Fruit fly (Drosophila melanogaster) ovary, adult (tissue): ENCODE results near the gene betaNACtes2.
"Not testable (repeated sequence)": the region's sequence is repeated elsewhere in the genome, so short reads cannot be mapped to it uniquely, and the experiment has no call there.

Source experiments
- CG17801 ChIP-seq: fragments of 200-800 bp; optimal IDR thresholded peaks from 2 replicates; lab custom pipeline; 2019; ENCODE audit warnings: missing biosample characterization, mild to moderate bottlenecking, missing genetic modification characterization, moderate library complexity; ENCODE audit not compliant: partially characterized antibody

The betaNACtes2 gene

DNA sequence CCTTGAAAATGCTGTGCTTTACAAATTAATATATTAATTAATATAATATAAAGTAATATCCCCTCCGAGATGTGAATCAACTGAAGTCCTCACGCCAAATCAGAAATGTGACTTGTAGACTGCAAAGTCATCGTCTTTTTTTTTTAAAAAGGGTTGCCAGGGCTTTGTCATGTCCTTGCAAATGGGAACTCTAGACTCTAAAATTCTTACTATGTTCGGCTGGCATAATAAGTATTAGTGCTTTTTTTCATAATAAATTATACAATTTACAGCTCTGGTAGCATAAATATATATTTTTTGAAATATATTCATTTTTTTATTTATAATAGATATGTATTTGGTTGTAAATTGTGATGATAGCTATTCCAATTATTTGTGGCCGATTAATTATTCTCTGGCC, at the start of gene betaNACtes2:
TSS of gene betaNACtes2 (minus strand) at position 101 of the 400 bp plus-strand sequence.
- not testable (repeated sequence) for TF ChIP-seq CG17801 (GFP tag; lab: Kevin White, UChicago)

DNA sequence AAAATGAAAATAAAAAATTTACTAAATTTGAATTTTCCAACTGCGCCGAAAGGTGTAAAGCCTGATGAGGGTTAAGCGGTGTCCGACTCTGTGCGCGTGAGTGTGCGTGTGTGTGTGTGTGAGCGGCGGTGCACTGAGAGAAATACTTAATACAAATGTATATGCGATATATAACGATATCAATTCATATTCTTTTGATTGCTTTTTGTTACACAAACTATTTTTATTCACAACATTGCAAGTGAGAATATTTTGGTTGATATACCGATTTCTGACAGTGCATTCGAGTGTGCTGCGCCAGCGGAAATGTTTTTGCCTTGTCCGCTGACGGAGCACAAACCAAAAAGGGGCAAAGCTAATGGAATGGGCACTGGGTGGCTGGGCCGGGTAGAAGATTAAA, 16.9 kb upstream of the betaNACtes2 start:
- TF ChIP-seq CG17801 (GFP tag; lab: Kevin White, UChicago) = no peak

DNA sequence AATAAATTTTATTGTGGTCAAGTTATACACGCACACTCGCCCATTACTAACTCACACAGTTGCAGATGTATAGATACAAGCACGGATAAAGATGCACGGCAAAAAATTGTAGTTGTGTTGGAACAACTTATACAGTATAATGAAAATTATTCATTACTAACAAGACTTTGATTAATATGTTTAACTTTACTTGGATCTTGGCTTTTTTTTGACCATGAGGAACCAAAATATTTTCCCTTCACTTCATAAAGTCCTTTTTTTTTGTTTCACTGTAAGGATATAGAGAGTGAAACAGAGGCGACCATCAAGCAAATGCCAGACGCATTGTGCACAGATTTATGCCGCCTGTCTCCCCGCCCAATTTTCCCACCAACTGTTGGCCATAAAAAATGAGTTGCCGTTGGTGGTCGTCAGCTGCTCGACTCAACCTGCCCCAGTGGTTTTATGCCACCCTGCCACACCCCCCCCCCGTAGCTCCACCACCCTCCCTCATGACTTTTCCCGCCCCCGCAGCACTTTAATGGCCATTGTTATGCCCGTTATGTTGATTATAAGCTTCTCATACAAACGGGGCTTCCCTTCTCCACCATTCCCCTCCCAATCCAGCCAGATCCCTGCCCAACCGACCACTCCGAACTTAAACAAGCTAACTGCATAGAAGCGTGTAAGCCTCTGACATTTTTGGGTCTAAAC, 16.3 kb upstream of the betaNACtes2 start:
- no peak for TF ChIP-seq CG17801 (GFP tag; lab: Kevin White, UChicago)

DNA sequence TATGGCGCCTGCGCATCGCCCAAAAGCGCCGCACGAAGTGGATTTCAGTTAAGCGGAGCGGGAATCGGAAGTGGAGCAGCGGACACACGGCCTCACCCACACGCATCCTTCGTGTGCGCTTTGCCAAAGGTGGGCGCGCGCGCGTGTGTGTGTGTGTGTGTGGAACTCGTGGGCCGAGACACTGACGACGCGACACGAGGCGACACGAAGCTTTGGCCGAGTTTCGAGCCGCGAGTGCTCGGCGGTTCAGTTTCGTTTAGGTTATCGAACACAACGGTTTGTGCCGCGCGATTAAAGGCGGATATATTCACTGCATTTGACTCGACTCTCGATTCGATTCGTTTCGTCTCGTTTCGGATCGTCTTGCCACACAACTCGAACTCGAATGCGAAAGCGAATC, 6.6 kb upstream of the betaNACtes2 start, which contains the start of gene dpr8:
TSS of gene dpr8 (plus strand) at position 264 of the 400 bp plus-strand sequence.
- TF ChIP-seq CG17801 (GFP tag; lab: Kevin White, UChicago) = no peak

DNA sequence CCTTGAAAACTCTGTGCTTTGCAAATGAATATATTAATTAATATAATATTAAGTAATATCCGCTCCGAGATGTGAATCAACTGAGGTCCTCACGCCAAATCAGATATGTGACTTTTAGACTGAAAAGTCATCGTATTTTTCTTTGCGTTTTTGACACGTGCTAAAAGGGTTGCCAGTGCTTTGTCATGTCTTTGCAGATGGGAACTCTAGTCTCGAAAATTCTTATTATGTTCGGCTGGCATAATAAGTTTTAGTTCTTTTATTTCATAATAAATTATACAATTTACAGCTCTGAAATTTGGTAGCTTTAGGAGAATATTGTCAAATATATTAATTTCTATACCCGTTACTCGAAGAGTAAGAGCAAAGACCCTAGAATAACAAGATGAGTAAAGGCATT, 1.7 kb upstream of the betaNACtes2 start, which contains the start of gene betaNACtes6:
TSS of gene betaNACtes6 (minus strand) at position 101 of the 400 bp plus-strand sequence.
- not testable (repeated sequence) for TF ChIP-seq CG17801 (GFP tag; lab: Kevin White, UChicago)

DNA sequence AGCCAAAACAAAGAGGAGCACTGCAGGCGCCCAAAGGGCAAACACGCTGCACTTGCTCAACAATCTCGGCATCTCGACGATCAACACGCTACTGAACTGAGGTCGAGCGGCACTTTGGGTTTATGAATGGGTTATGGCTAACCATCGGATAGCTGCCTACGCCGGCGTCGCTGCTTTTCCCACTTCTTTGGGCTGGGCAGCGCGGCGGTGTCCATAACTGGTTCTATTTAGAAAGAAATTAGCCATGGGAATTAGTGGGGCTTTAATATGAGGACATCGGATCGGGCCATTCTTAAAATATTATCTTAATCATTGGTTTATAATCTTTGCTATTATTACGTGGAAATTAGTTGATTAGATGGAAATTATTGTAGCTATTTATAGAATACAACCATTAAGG, 26.1 kb downstream of the betaNACtes2 start, which contains the start of gene CG9400:
TSS of gene CG9400 (minus strand) at position 101 of the 400 bp plus-strand sequence.
- TF ChIP-seq CG17801 (GFP tag; lab: Kevin White, UChicago) = no peak

DNA sequence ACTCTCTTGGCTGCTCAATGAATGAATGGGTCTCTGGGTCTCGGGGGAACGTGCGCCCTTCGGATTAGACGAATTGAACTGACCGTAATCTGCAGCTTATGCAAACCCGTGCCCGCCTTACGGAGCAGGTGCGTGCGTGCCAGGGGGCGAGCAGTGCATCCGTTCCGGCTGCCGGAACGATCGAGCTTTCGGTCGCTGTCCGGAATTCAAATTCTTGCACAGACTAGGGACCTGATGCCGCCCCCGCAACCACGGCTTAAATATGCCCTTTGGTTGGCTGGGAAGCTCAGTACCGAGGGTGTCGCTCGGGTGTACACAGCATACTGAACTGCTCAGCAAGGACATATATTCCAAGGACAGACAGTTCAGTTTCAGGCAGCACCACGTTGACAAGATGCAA, 37.9 kb downstream of the betaNACtes2 start, which contains the start of gene Muc12Ea:
TSS of gene Muc12Ea (plus strand) at position 301 of the 400 bp plus-strand sequence.
- TF ChIP-seq CG17801 (GFP tag; lab: Kevin White, UChicago) = no peak

DNA sequence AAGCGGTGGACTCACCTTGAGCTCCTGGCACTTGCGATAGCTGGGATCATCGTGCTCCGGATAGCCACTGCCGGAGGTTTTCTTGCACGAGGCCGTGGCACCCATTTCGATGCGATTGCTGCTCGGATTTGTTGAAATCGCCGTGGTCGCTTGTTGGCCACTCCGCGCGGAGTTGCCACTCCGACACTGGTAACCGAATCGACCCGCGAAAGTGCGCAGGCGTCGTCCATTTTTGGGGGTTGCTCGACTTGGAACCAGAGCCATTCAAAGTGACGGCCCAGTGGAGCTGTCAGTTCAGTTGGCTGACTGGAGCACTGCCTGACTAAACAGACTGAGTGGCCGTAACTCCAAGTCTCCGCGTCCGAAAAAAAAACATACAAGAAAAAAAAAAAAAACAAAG, 49.3 kb downstream of the betaNACtes2 start, which contains the start of the genes CG13404 and na:
TSS of gene CG13404 (minus strand) at position 176 of the 400 bp plus-strand sequence.
TSS of gene na (plus strand) at position 293 of the 400 bp plus-strand sequence.
- no peak for TF ChIP-seq CG17801 (GFP tag; lab: Kevin White, UChicago)

DNA sequence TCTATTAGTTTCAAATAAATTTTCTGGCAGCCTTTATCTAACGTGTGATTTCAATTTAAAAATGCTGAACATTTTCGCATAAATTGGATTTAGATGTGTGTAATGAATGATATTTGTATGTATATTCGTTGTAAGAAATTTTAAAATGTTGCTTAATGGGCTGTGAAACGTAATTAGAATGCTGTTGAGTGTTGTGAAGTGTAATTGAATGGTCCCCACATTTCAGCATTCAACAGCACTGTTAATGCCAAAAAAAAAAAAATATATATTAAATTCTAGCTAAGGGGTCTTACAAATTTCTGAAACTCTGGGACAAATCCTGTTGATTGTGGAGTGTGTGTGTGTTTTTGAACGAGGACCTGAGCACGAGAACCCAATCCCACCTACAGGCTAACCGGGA, 50.2 kb downstream of the betaNACtes2 start:
- TF ChIP-seq CG17801 (GFP tag; lab: Kevin White, UChicago) = no peak
